Fruit fly (Drosophila melanogaster) S2 (cell line): ENCODE data around the gene CycD.

Experiments
- CG8478 ChIP-seq: fragments of >200 bp; optimal IDR thresholded peaks from 2 replicates; lab custom pipeline; 2018
- CTCF ChIP-seq, 2 experiments: fragments of >200 bp; optimal IDR thresholded peaks; 2 replicates each; lab custom pipeline; 2018

The CycD gene

dm6 chrX:15859869-15860268 lies 49.6 kb downstream of the CycD start, which contains the start of gene Gbeta13F:
TSS of gene Gbeta13F (plus strand) at chrX:15860115.
- TF ChIP-seq CG8478 (lab: Kevin White, UChicago), result no peak
- no peak for TF ChIP-seq CTCF (optimal IDR thresholded peaks at IDR 0.05; lab: Kevin White, UChicago)

dm6 chrX:15859387-15859786 lies 50.1 kb downstream of the CycD start, which contains the start of gene AlkB:
TSS of gene AlkB (minus strand) at chrX:15859487.
- TF ChIP-seq CTCF (optimal IDR thresholded peaks at IDR 0.05; lab: Kevin White, UChicago) (no peak), CG8478 (lab: Kevin White, UChicago) (no peak)

- TF ChIP-seq CG8478 (lab: Kevin White, UChicago) (no peak), CTCF (optimal IDR thresholded peaks at IDR 0.05; lab: Kevin White, UChicago) (peak; percentile 3 to 25)
These were observed 51.7 kb downstream of the CycD start, which contains the start of the genes CG46440 and Myb for dm6 chrX:15857601-15858284. TSS of gene CG46440 (minus strand) at chrX:15857823. TSS of gene Myb (minus strand) at chrX:15857823.
